Fruit fly (Drosophila melanogaster) whole organism, prepupa: Measurements from ENCODE around the gene RhoGAP71E.
A peak's percentile ranks its signal among the peaks of the same experiment; 100 is the strongest.

Experiments
- Blimp-1 ChIP-seq: fragments of 200-800 bp; sonication (Bioruptor generic); optimal IDR thresholded peaks from 3 replicates; lab custom pipeline; 2017; ENCODE audit warnings: missing biosample characterization, missing genetic modification characterization, mild to moderate bottlenecking, moderate library complexity, missing genetic modification reagents
- CG10631 ChIP-seq: fragments of 200-800 bp; sonication (Bioruptor generic); optimal IDR thresholded peaks from 2 replicates; lab custom pipeline; 2016; ENCODE audit warnings: missing biosample characterization, missing genetic modification characterization
- CG10669 ChIP-seq: fragments of 200-800 bp; sonication (Bioruptor generic); optimal IDR thresholded peaks from 3 replicates; lab custom pipeline; 2018; ENCODE audit warnings: missing biosample characterization, mild to moderate bottlenecking, missing genetic modification characterization, moderate library complexity
- CG11762 ChIP-seq: fragments of 200-800 bp; sonication (Bioruptor generic); optimal IDR thresholded peaks from 3 replicates; lab custom pipeline; 2016; ENCODE audit warnings: missing biosample characterization, missing genetic modification characterization; ENCODE audit not compliant: insufficient read depth
- CG11902 ChIP-seq: fragments of 200-800 bp; sonication (Bioruptor generic); optimal IDR thresholded peaks from 3 replicates; lab custom pipeline; 2016; ENCODE audit warnings: missing biosample characterization, missing genetic modification characterization
- CG15336 ChIP-seq: fragments of 200-800 bp; sonication (Bioruptor generic); IDR thresholded peaks from 2 replicates; pipeline ENCODE4 v1.3.6; 2022; ENCODE audit warnings: missing biosample characterization, missing genetic modification characterization
- CG1621 ChIP-seq: fragments of 200-800 bp; sonication (Bioruptor generic); optimal IDR thresholded peaks from 3 replicates; lab custom pipeline; 2018; ENCODE audit warnings: missing biosample characterization, mild to moderate bottlenecking, missing genetic modification characterization
- CG16779 ChIP-seq: fragments of 200-800 bp; sonication (Bioruptor generic); optimal IDR thresholded peaks from 3 replicates; lab custom pipeline; 2017; ENCODE audit warnings: missing biosample characterization, mild to moderate bottlenecking, missing genetic modification characterization
- CG3032 ChIP-seq: fragments of 200-800 bp; optimal IDR thresholded peaks from 2 replicates; lab custom pipeline; 2019; ENCODE audit warnings: missing biosample characterization, mild to moderate bottlenecking, missing genetic modification characterization, moderate library complexity
- CG32006 ChIP-seq: fragments of 200-800 bp; sonication (Bioruptor generic); optimal IDR thresholded peaks from 3 replicates; lab custom pipeline; 2017; ENCODE audit warnings: missing biosample characterization, mild to moderate bottlenecking, missing genetic modification characterization
- CG34406 ChIP-seq: fragments of 200-800 bp; sonication (Bioruptor generic); optimal IDR thresholded peaks from 3 replicates; lab custom pipeline; 2016; ENCODE audit warnings: missing biosample characterization, missing genetic modification characterization
- CG3919 ChIP-seq: fragments of 200-800 bp; sonication (Bioruptor generic); optimal IDR thresholded peaks from 3 replicates; lab custom pipeline; 2016; ENCODE audit warnings: missing biosample characterization, missing genetic modification characterization
- CG6163 ChIP-seq: fragments of 200-800 bp; sonication (Bioruptor generic); IDR thresholded peaks from 3 replicates; pipeline ENCODE4 v1.3.6; 2022; ENCODE audit warnings: missing biosample characterization, missing genetic modification characterization
- CG6792 ChIP-seq: fragments of 200-800 bp; sonication (Bioruptor generic); optimal IDR thresholded peaks from 3 replicates; lab custom pipeline; 2016; ENCODE audit warnings: missing biosample characterization, missing genetic modification characterization
- CG6808 ChIP-seq: fragments of 200-800 bp; sonication (Bioruptor generic); optimal IDR thresholded peaks from 3 replicates; lab custom pipeline; 2017; ENCODE audit warnings: missing biosample characterization, missing genetic modification characterization, mild to moderate bottlenecking, moderate library complexity, missing genetic modification reagents
- CG6854 ChIP-seq: fragments of 200-800 bp; sonication (Bioruptor generic); optimal IDR thresholded peaks from 2 replicates; lab custom pipeline; 2017; ENCODE audit warnings: missing biosample characterization, mild to moderate bottlenecking, missing genetic modification characterization
- CG7368 ChIP-seq: fragments of 200-800 bp; sonication (Bioruptor generic); optimal IDR thresholded peaks from 3 replicates; lab custom pipeline; 2016; ENCODE audit warnings: missing biosample characterization, missing genetic modification characterization
- CG8119 ChIP-seq: fragments of 200-800 bp; sonication (Bioruptor generic); IDR thresholded peaks from 3 replicates; pipeline ENCODE4 v1.3.6; 2022; ENCODE audit warnings: missing biosample characterization, missing genetic modification characterization
- CG8319 ChIP-seq: fragments of 200-800 bp; sonication (Bioruptor generic); optimal IDR thresholded peaks from 3 replicates; lab custom pipeline; 2016; ENCODE audit warnings: missing biosample characterization, missing genetic modification characterization
- Eip75B ChIP-seq: fragments of 200-800 bp; sonication (Bioruptor generic); optimal IDR thresholded peaks from 3 replicates; lab custom pipeline; 2016; ENCODE audit warnings: missing biosample characterization, missing genetic modification characterization
- Eip78C ChIP-seq: fragments of 200-800 bp; sonication (Bioruptor generic); peaks from one replicate; lab custom pipeline; 2016; ENCODE audit warnings: missing biosample characterization, missing genetic modification characterization
- Eip93F ChIP-seq: fragments of 200-800 bp; sonication (Bioruptor generic); optimal IDR thresholded peaks from 2 replicates; lab custom pipeline; 2016; ENCODE audit warnings: missing biosample characterization, mild to moderate bottlenecking, missing genetic modification characterization
- Ets21C ChIP-seq: fragments of 200-800 bp; sonication (Bioruptor generic); optimal IDR thresholded peaks from 3 replicates; lab custom pipeline; 2016; ENCODE audit warnings: missing biosample characterization, missing genetic modification characterization
- Ets96B ChIP-seq: fragments of 200-800 bp; optimal IDR thresholded peaks from 2 replicates; lab custom pipeline; 2019; ENCODE audit warnings: missing biosample characterization, mild to moderate bottlenecking, missing genetic modification characterization, moderate library complexity
- Hr38 ChIP-seq: sonication (Bioruptor generic); optimal IDR thresholded peaks from 2 replicates; lab custom pipeline; 2016; ENCODE audit warnings: missing biosample characterization, missing genetic modification characterization
- Hr39 ChIP-seq: fragments of 200-800 bp; sonication (Bioruptor generic); optimal IDR thresholded peaks from 2 replicates; lab custom pipeline; 2016; ENCODE audit warnings: missing biosample characterization, missing genetic modification characterization
- Lpt ChIP-seq: fragments of 200-800 bp; sonication (Bioruptor generic); optimal IDR thresholded peaks from 3 replicates; lab custom pipeline; 2016; ENCODE audit warnings: missing biosample characterization, missing genetic modification characterization
- Met ChIP-seq: fragments of 200-800 bp; sonication (Bioruptor generic); optimal IDR thresholded peaks from 3 replicates; lab custom pipeline; 2016; ENCODE audit warnings: missing biosample characterization, missing genetic modification characterization
- OdsH ChIP-seq: fragments of 200-800 bp; sonication (Bioruptor generic); optimal IDR thresholded peaks from 3 replicates; lab custom pipeline; 2016; ENCODE audit warnings: missing biosample characterization, missing genetic modification characterization
- Smox ChIP-seq: fragments of 200-800 bp; sonication (Bioruptor generic); optimal IDR thresholded peaks from 3 replicates; lab custom pipeline; 2016; ENCODE audit warnings: missing biosample characterization, missing genetic modification characterization
- Sox102F ChIP-seq: fragments of 200-800 bp; sonication (Bioruptor generic); optimal IDR thresholded peaks from 2 replicates; lab custom pipeline; 2016; ENCODE audit warnings: missing biosample characterization, mild to moderate bottlenecking, missing genetic modification characterization
- Sox14 ChIP-seq: fragments of 200-800 bp; sonication (Bioruptor generic); optimal IDR thresholded peaks from 3 replicates; lab custom pipeline; 2016; ENCODE audit warnings: missing biosample characterization, missing genetic modification characterization
- Sox15 ChIP-seq: fragments of 200-800 bp; sonication (Bioruptor generic); optimal IDR thresholded peaks from 3 replicates; lab custom pipeline; 2016; ENCODE audit warnings: missing biosample characterization, missing genetic modification characterization
- achi ChIP-seq: fragments of 200-800 bp; sonication (Bioruptor generic); optimal IDR thresholded peaks from 3 replicates; lab custom pipeline; 2016; ENCODE audit warnings: missing biosample characterization, missing genetic modification characterization
- acj6 ChIP-seq: fragments of 200-800 bp; sonication (Bioruptor generic); optimal IDR thresholded peaks from 3 replicates; lab custom pipeline; 2016; ENCODE audit warnings: missing biosample characterization, missing genetic modification characterization
- cyc ChIP-seq: fragments of 200-800 bp; sonication (Bioruptor generic); optimal IDR thresholded peaks from 3 replicates; lab custom pipeline; 2016; ENCODE audit warnings: missing biosample characterization, missing genetic modification characterization
- dac ChIP-seq: fragments of 200-800 bp; sonication (Bioruptor generic); optimal IDR thresholded peaks from 2 replicates; lab custom pipeline; 2017; ENCODE audit warnings: missing biosample characterization, mild to moderate bottlenecking, missing genetic modification characterization
- dsx ChIP-seq: fragments of 200-800 bp; optimal IDR thresholded peaks from 3 replicates; lab custom pipeline; 2019; ENCODE audit warnings: missing biosample characterization, mild to moderate bottlenecking, missing genetic modification characterization, moderate library complexity; ENCODE audit not compliant: poor library complexity, severe bottlenecking
- eg ChIP-seq: fragments of 200-800 bp; sonication (Bioruptor generic); IDR thresholded peaks from 3 replicates; pipeline ENCODE4 v1.3.6; 2022; ENCODE audit warnings: missing biosample characterization, missing genetic modification characterization
- fkh ChIP-seq: fragments of 200-800 bp; sonication (Bioruptor generic); optimal IDR thresholded peaks from 3 replicates; lab custom pipeline; 2017; ENCODE audit warnings: missing biosample characterization, mild to moderate bottlenecking, missing genetic modification characterization, moderate library complexity
- net ChIP-seq: fragments of 200-800 bp; sonication (Bioruptor generic); optimal IDR thresholded peaks from 3 replicates; lab custom pipeline; 2016; ENCODE audit warnings: missing biosample characterization, missing genetic modification characterization
- pdm3 ChIP-seq: fragments of 200-800 bp; sonication (Bioruptor generic); optimal IDR thresholded peaks from 3 replicates; lab custom pipeline; 2016; ENCODE audit warnings: missing biosample characterization, missing genetic modification characterization
- ss ChIP-seq, 2 experiments: fragments of 200-800 bp; sonication (Bioruptor generic); optimal IDR thresholded peaks; 2 replicates in 1 of 2; 3 replicates in 1 of 2; lab custom pipeline; 2017 to 2018; ENCODE audit warnings: mild to moderate bottlenecking in 2 of 2, missing biosample characterization in 2 of 2, missing genetic modification characterization in 2 of 2, moderate library complexity in 1 of 2
- svp ChIP-seq: fragments of 200-800 bp; sonication (Bioruptor generic); peaks from one replicate; lab custom pipeline; 2016; ENCODE audit warnings: missing biosample characterization, missing genetic modification characterization
- topi ChIP-seq: fragments of 200-800 bp; sonication (Bioruptor generic); optimal IDR thresholded peaks from 3 replicates; lab custom pipeline; 2016; ENCODE audit warnings: missing biosample characterization, missing genetic modification characterization
- vri ChIP-seq: fragments of 200-800 bp; sonication (Bioruptor generic); optimal IDR thresholded peaks from 3 replicates; lab custom pipeline; 2016; ENCODE audit warnings: missing biosample characterization, mild to moderate bottlenecking, missing genetic modification characterization

Gene RhoGAP71E

DNA sequence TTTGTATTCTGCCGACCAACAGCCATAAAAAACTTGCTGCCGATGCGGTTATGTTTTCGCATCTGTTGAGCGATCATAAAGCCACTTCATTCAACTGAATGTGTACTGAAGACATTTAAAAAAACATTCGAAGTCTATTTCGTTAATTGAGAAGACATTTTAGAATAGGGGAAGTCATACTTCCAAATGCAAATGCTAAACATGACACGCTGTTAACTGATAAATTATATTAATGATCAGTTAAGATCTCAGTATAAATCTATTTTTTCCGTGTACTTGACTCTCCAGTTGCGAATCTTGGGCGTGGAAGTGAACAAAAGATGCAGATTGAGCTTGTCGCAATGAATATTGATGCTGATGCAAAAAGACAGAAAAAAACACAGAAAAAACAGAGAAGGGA lies 7.3 kb downstream of the RhoGAP71E start:
- TF ChIP-seq CG7368 (GFP tag; lab: Kevin White, UChicago): peak; percentile 38
- TF ChIP-seq CG11762 (GFP tag; lab: Kevin White, UChicago): peak; percentile 6
- TF ChIP-seq CG6808 (GFP tag; lab: Kevin White, UChicago): no peak
- TF ChIP-seq cyc: no peak
- TF ChIP-seq achi (GFP tag; lab: Kevin White, UChicago): peak; percentile 25
- TF ChIP-seq CG15336 (GFP tag; lab: Robert Waterston, UW): no peak; the same call in 1 of the 2 replicates
- TF ChIP-seq OdsH (GFP tag; lab: Kevin White, UChicago): peak; percentile 49
- TF ChIP-seq eg (GFP tag; lab: Robert Waterston, UW): 0 out of 3 replicates have a peak, but pooled peaks have one; percentile 21
- TF ChIP-seq CG1621 (tag; lab: Kevin White, UChicago): peak; percentile 14
- no peak for TF ChIP-seq CG16779 (tag; lab: Kevin White, UChicago)
- TF ChIP-seq CG8119: no peak
- no peak for TF ChIP-seq CG34406 (GFP tag; lab: Kevin White, UChicago)
- no peak for TF ChIP-seq Hr38
- TF ChIP-seq CG6792 (GFP tag; lab: Kevin White, UChicago): peak; percentile 11
- TF ChIP-seq Eip93F (GFP tag; lab: Kevin White, UChicago): no peak
- TF ChIP-seq Ets96B (tag; lab: Kevin White, UChicago): peak; percentile 47
- TF ChIP-seq acj6 (GFP tag; lab: Kevin White, UChicago): peak; percentile 24
- peak; percentile 55 for TF ChIP-seq CG3919 (GFP tag; lab: Kevin White, UChicago)
- peak; percentile 30 for TF ChIP-seq CG3032 (tag; lab: Kevin White, UChicago)
- TF ChIP-seq CG10669: peak; percentile 38
- TF ChIP-seq svp (GFP tag; lab: Kevin White, UChicago): no peak
- TF ChIP-seq CG10631: peak; percentile 18
- TF ChIP-seq Eip75B (GFP tag; lab: Kevin White, UChicago): peak; percentile 46
- TF ChIP-seq Hr39 (GFP tag; lab: Kevin White, UChicago): no peak
- peak; percentile 21 for TF ChIP-seq net (GFP tag; lab: Kevin White, UChicago)
- no peak for TF ChIP-seq topi
- TF ChIP-seq pdm3 (GFP tag; lab: Kevin White, UChicago): peak; percentile 53
- peak; percentile 90 for TF ChIP-seq Eip78C (GFP tag; lab: Kevin White, UChicago)
- no peak for TF ChIP-seq vri
- no peak for TF ChIP-seq CG6854 (GFP tag; lab: Kevin White, UChicago)
- peak; percentile 43; the same call in 2 of the 3 replicates for TF ChIP-seq CG6163 (GFP tag; lab: Robert Waterston, UW)
- peak; percentile 13 for TF ChIP-seq Lpt (GFP tag; lab: Kevin White, UChicago)
- TF ChIP-seq dsx (GFP tag; lab: Kevin White, UChicago): peak; percentile 54
- TF ChIP-seq Smox (GFP tag; lab: Kevin White, UChicago): no peak
- no peak for TF ChIP-seq dac (GFP tag; lab: Kevin White, UChicago)
- peak in 1 of 2 experiments; percentile 45 for TF ChIP-seq ss (GFP tag; optimal IDR thresholded peaks at IDR 0.05; lab: Kevin White, UChicago)

DNA sequence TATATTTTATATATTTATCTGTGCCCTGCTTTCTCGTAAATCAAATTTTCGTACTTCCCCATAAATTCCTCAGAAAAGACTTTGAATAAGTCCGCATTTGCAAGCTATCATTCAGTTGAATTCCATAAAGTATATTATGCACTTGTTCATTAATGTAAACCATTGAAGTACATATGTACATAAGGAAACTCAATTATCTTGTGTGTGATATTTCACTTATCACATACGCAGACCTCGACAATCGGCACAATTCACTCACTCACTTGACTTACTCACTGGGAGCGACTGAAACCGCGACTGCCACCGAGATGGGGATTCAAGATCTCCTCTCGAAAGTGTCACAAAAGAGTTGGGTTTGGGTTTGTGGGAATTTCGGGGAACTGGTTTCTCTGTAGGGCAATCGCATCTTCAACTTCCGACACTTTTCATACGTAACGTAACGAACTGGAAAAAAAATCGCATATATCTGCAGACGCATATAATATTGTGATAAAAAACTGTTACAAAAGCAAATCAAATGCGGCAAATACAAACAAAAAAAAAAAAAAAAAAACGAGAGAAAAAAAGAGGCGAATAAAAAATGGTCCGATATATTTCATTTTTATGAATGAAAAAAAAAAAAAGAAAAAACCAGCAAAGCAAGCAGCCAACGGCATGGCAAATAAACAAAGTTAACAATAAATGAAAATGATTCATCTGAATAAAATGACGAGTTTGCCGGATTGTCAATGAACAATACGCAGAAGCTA lies 8.6 kb downstream of the RhoGAP71E start:
- TF ChIP-seq Eip78C (GFP tag; lab: Kevin White, UChicago) (peak; percentile 78), CG6163 (GFP tag; lab: Robert Waterston, UW) (no peak), CG16779 (tag; lab: Kevin White, UChicago) (no peak), Blimp-1 (peak; percentile 40), Lpt (GFP tag; lab: Kevin White, UChicago) (no peak), CG10631 (no peak), Sox102F (GFP tag; lab: Kevin White, UChicago) (peak; percentile 37), Sox14 (GFP tag; lab: Kevin White, UChicago) (no peak), CG10669 (no peak), vri (peak; percentile 50), CG11902 (no peak), dac (GFP tag; lab: Kevin White, UChicago) (no peak), svp (GFP tag; lab: Kevin White, UChicago) (no peak), CG3032 (tag; lab: Kevin White, UChicago) (no peak), fkh (peak; percentile 60), CG1621 (tag; lab: Kevin White, UChicago) (no peak), achi (GFP tag; lab: Kevin White, UChicago) (peak; percentile 7), CG6808 (GFP tag; lab: Kevin White, UChicago) (peak; percentile 37), CG3919 (GFP tag; lab: Kevin White, UChicago) (no peak), CG11762 (GFP tag; lab: Kevin White, UChicago) (no peak), CG8319 (no peak), Eip75B (GFP tag; lab: Kevin White, UChicago) (peak; percentile 31), Smox (GFP tag; lab: Kevin White, UChicago) (no peak), topi (no peak), CG6854 (GFP tag; lab: Kevin White, UChicago) (peak; percentile 39), CG32006 (no peak), Eip93F (GFP tag; lab: Kevin White, UChicago) (peak; percentile 9), Sox15 (GFP tag; lab: Kevin White, UChicago) (no peak), Met (GFP tag; lab: Kevin White, UChicago) (peak; percentile 11), Ets21C (GFP tag; lab: Kevin White, UChicago) (no peak)
